Fruit fly (Drosophila melanogaster): ENCODE measurements around the gene Anp.
A peak's percentile ranks its signal among the peaks of the same experiment; 100 is the strongest.

The Anp gene

DNA sequence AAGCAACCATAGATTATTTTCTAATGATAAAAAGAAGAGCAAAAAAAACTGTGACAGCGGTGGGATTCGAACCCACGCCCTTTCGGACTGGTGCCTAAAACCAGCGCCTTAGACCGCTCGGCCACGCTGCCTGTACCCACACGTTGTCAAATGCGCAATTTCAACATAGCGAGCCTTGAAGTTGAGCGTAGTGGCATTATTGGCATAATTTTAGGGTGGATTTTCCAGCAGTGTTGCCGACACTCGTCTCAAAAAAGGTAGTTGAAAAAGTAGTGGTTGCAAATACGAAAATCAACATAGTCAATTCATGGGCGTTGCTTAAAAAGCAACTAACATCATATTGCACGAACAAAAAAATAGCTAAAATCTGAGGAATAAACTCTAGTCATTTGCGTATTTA lies 38.8 kb downstream of the Anp start (continued):
- TF ChIP-seq ato (GFP tag; IDR thresholded peaks at IDR 0.05; ENCODE audit: partially characterized antibody): peak; percentile 82
- no peak for TF ChIP-seq Ssrp (tag; optimal IDR thresholded peaks at IDR 0.05)
- TF ChIP-seq knrl (GFP tag; IDR thresholded peaks at IDR 0.05; ENCODE audit: partially characterized antibody): peak; percentile 61
- TF ChIP-seq CG4360 (GFP tag; IDR thresholded peaks at IDR 0.05): 0 out of 2 replicates have a peak, but pooled peaks have one; percentile 20
- TF ChIP-seq CG16863 (GFP tag; optimal IDR thresholded peaks at IDR 0.05): no peak
- TF ChIP-seq CG4424 (GFP tag; optimal IDR thresholded peaks at IDR 0.05): peak; percentile 100
- TF ChIP-seq vnd (GFP tag; IDR thresholded peaks at IDR 0.05; ENCODE audit: partially characterized antibody): peak; percentile 71
- TF ChIP-seq tna (GFP tag; IDR thresholded peaks at IDR 0.05; ENCODE audit: partially characterized antibody): peak; percentile 91
- peak; percentile 88 for TF ChIP-seq CG14860 (GFP tag; IDR thresholded peaks at IDR 0.05; ENCODE audit: partially characterized antibody)
- TF ChIP-seq CG11247 (GFP tag; IDR thresholded peaks at IDR 0.05): no peak
- TF ChIP-seq sna (GFP tag; IDR thresholded peaks at IDR 0.05; ENCODE audit: partially characterized antibody): peak; percentile 58
- TF ChIP-seq bsh (GFP tag; optimal IDR thresholded peaks at IDR 0.05): no peak
- TF ChIP-seq Gug (GFP tag; IDR thresholded peaks at IDR 0.05): 0 out of 4 replicates have a peak, but pooled peaks have one; percentile 10
- TF ChIP-seq mld (GFP tag; IDR thresholded peaks at IDR 0.05; ENCODE audit: partially characterized antibody): peak; percentile 92
- TF ChIP-seq CG16813 (GFP tag; IDR thresholded peaks at IDR 0.05; ENCODE audit: partially characterized antibody): peak; percentile 74
- TF ChIP-seq CG11504 (tag; optimal IDR thresholded peaks at IDR 0.05): peak; percentile 22
- TF ChIP-seq HLH4C (GFP tag; IDR thresholded peaks at IDR 0.05; ENCODE audit: partially characterized antibody): peak; percentile 81
- peak; percentile 65 for TF ChIP-seq nerfin-2 (GFP tag; IDR thresholded peaks at IDR 0.05; ENCODE audit: partially characterized antibody)
- TF ChIP-seq chinmo (GFP tag; IDR thresholded peaks at IDR 0.05; ENCODE audit: partially characterized antibody): peak; percentile 43; the same call in 1 of the 4 replicates

DNA sequence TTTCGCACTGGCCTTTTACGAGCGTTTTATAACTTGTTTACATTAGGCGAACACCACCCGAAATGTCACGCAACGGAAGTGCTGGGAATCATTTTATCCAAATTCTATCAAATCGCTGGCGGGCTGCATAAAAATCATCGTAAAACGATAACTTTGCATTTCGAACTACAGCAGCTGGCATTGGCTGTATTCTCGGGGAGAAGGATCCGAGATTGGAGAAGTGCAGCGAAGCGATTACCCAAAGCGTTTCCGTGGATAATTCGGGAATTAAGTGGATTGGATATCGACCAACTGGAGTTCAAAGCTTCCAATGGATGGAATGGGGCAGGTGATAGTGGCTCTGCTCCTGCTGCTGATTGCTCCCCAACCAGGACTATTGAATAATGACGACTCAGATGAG lies 39.5 kb downstream of the Anp start, which contains the start of gene CG34299:
Gene CG34299, plus strand, starts transcription at position 301 of the 400 bp plus-strand sequence.
- TF ChIP-seq CG11456 (GFP tag; IDR thresholded peaks at IDR 0.05): 0 out of 3 replicates have a peak, but pooled peaks have one; percentile 8
- no peak for TF ChIP-seq Taf1 (GFP tag; IDR thresholded peaks at IDR 0.05)

DNA sequence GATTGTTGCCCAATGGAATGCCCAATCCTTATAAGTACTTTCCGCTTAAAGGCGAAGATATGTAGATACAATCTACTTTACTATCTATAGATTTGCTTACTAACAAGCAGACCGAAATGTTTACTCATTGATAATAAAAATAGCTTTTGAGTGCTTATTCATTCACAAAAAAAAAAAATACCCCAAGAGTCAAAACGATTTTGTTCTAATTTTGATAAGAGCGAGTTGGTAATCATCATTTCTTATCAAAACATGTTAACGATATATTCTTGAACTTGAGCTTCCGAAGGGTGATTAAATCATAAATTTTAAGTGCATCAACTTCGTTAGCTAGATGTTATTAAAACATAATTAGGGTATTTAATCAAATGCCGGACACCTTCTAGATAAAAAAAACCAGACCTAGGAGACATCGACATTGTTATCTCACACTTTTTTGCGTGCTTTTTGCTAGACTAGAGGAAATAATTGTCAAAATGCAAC lies 40.8 kb downstream of the Anp start, which contains the start of gene CG9682:
Gene CG9682, plus strand, starts transcription at position 433 of the 483 bp plus-strand sequence.
- peak; percentile 53 for TF ChIP-seq sug (tag; optimal IDR thresholded peaks at IDR 0.05)
- TF ChIP-seq lab (GFP tag; optimal IDR thresholded peaks at IDR 0.05): peak; percentile 46
- peak; percentile 47 for TF ChIP-seq grn (GFP tag; optimal IDR thresholded peaks at IDR 0.05)
- TF ChIP-seq zen (tag; optimal IDR thresholded peaks at IDR 0.05): no peak
- peak; percentile 2 for TF ChIP-seq sd (tag; optimal IDR thresholded peaks at IDR 0.05)
- TF ChIP-seq CG11093 (GFP tag; IDR thresholded peaks at IDR 0.05): no peak
- peak; percentile 57 for TF ChIP-seq exex (tag; optimal IDR thresholded peaks at IDR 0.05)

DNA sequence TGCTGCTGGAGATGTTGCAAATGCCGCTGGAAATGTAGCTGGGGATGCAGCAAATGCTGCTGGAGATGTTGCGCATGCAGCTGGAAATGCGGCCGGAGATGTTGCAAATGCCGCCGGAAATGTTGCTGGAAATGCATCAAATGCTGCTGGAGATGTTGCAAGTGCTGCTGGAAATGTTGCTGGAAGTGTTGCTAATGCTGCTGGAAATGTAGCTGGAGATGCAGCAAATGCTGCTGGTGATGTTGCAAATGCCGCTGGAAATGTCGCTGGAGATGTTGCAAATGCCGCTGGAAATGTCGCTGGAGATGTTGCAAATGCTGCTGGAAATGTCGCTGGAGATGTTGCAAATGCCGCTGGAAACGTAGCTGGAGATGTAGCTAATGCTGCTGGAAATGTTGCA lies 42.6 kb downstream of the Anp start:
- no peak for TF ChIP-seq CG2202 (tag; optimal IDR thresholded peaks at IDR 0.05)
- TF ChIP-seq cg (GFP tag; optimal IDR thresholded peaks at IDR 0.05): no peak
- peak; percentile 75 for TF ChIP-seq CG1529 (GFP tag; optimal IDR thresholded peaks at IDR 0.05)
- peak; percentile 94 for TF ChIP-seq CG11504 (tag; optimal IDR thresholded peaks at IDR 0.05)
- no peak for TF ChIP-seq dmrt11E (tag; optimal IDR thresholded peaks at IDR 0.05)
